Fruit fly (Drosophila melanogaster): Measurements from ENCODE around the gene bdwf.
A peak's percentile ranks its signal among the peaks of the same experiment; 100 is the strongest.

Gene bdwf

dm6 chr3R:17056183-17056904 lies 13.4 kb upstream of the bdwf start (continued):
- TF ChIP-seq CG4404 (GFP tag; IDR thresholded peaks at IDR 0.05) (no peak), CG7987 (GFP tag; optimal IDR thresholded peaks at IDR 0.05) (peak; percentile 34), CG34224 (GFP tag; IDR thresholded peaks at IDR 0.05; ENCODE audit: partially characterized antibody) (peak; percentile 51; the same call in 1 of the 3 replicates), CG5953 (GFP tag; IDR thresholded peaks at IDR 0.05) (0 out of 2 replicates have a peak, but pooled peaks have one; percentile 6), CG1792 (GFP tag; optimal IDR thresholded peaks at IDR 0.05) (no peak), CG16779 (GFP tag; IDR thresholded peaks at IDR 0.05) (no peak), Side (GFP tag; optimal IDR thresholded peaks at IDR 0.05) (peak; percentile 50), CG2678 (tag; optimal IDR thresholded peaks at IDR 0.05) (peak; percentile 9), repo (GFP tag; optimal IDR thresholded peaks at IDR 0.05) (no peak), CG18619 (GFP tag; optimal IDR thresholded peaks at IDR 0.05) (no peak), CG9797 (GFP tag; optimal IDR thresholded peaks at IDR 0.05) (no peak), pnt (GFP tag; optimal IDR thresholded peaks at IDR 0.05) (no peak), slp2 (GFP tag; optimal IDR thresholded peaks at IDR 0.05) (no peak), Rx (GFP tag; IDR thresholded peaks at IDR 0.05) (0 out of 2 replicates have a peak, but pooled peaks have one; percentile 25), dmrt99B (tag; optimal IDR thresholded peaks at IDR 0.05) (peak; percentile 15), ttk (GFP tag; IDR thresholded peaks at IDR 0.05) (0 out of 2 replicates have a peak, but pooled peaks have one; percentile 15), Aef1 (GFP tag; IDR thresholded peaks at IDR 0.05) (peak; percentile 76), CG8944 (GFP tag; optimal IDR thresholded peaks at IDR 0.05) (no peak), cad (GFP tag; optimal IDR thresholded peaks at IDR 0.05) (peak; percentile 20), run (tag; optimal IDR thresholded peaks at IDR 0.05) (no peak), gem (tag; optimal IDR thresholded peaks at IDR 0.05) (no peak), ap (GFP tag; IDR thresholded peaks at IDR 0.05) (no peak), TFAM (GFP tag; optimal IDR thresholded peaks at IDR 0.05) (no peak), abd-A (tag; optimal IDR thresholded peaks at IDR 0.05) (peak; percentile 100), CG17568 (GFP tag; optimal IDR thresholded peaks at IDR 0.05) (no peak), Sry-β (GFP tag; optimal IDR thresholded peaks at IDR 0.05) (no peak), Kr (GFP tag; optimal IDR thresholded peaks at IDR 0.05) (peak; percentile 34), CG13894 (tag; optimal IDR thresholded peaks at IDR 0.05) (peak; percentile 74), stc (GFP tag; IDR thresholded peaks at IDR 0.05) (no peak), CG18599 (GFP tag; optimal IDR thresholded peaks at IDR 0.05) (peak; percentile 47), CG10431 (GFP tag; optimal IDR thresholded peaks at IDR 0.05) (no peak), CG7963 (GFP tag; IDR thresholded peaks at IDR 0.05; ENCODE audit: partially characterized antibody) (no peak), CG4854 (GFP tag; optimal IDR thresholded peaks at IDR 0.05) (no peak), kni (GFP tag; optimal IDR thresholded peaks at IDR 0.05) (peak; percentile 99), Dref (GFP tag; IDR thresholded peaks at IDR 0.05) (no peak), Rfx (GFP tag; IDR thresholded peaks at IDR 0.05) (peak; percentile 20; the same call in 1 of the 2 replicates), eve (GFP tag; optimal IDR thresholded peaks at IDR 0.05) (no peak), onecut (GFP tag; IDR thresholded peaks at IDR 0.05) (peak; percentile 21; the same call in 1 of the 2 replicates), CG9817 (tag; optimal IDR thresholded peaks at IDR 0.05) (no peak), HmgZ (tag; optimal IDR thresholded peaks at IDR 0.05) (peak; percentile 57), wor (GFP tag; IDR thresholded peaks at IDR 0.05) (no peak), Opbp (GFP tag; IDR thresholded peaks at IDR 0.05; ENCODE audit: partially characterized antibody) (peak; percentile 47; the same call in 2 of the 3 replicates), ken (GFP tag; IDR thresholded peaks at IDR 0.05) (0 out of 3 replicates have a peak, but pooled peaks have one; percentile 4), cwo (GFP tag; optimal IDR thresholded peaks at IDR 0.05) (peak; percentile 81), CG1603 (tag; optimal IDR thresholded peaks at IDR 0.05) (no peak), sob (GFP tag; IDR thresholded peaks at IDR 0.05) (peak; percentile 16; the same call in 1 of the 2 replicates), CHES-1-like (GFP tag; optimal IDR thresholded peaks at IDR 0.05) (peak; percentile 37), CG30431 (GFP tag; optimal IDR thresholded peaks at IDR 0.05) (no peak), lmd (GFP tag; IDR thresholded peaks at IDR 0.05) (no peak)
